Worm (Caenorhabditis elegans) whole organism, young adult: ENCODE measurements around the gene ints-6.
A peak's percentile ranks its signal among the peaks of the same experiment; 100 is the strongest.

ENCODE experiments used
- B0261.1 ChIP-seq: sonication (generic microtip); optimal IDR thresholded peaks from 2 replicates; lab custom pipeline; 2016; ENCODE audit warnings: mild to moderate bottlenecking, missing genetic modification characterization, moderate library complexity, missing compliant biosample characterization
- B0336.3 ChIP-seq: fragments of 200-800 bp; sonication (Bioruptor generic); IDR thresholded peaks from 2 replicates; pipeline ENCODE4 v1.3.6; 2022; ENCODE audit warnings: missing genetic modification characterization, missing compliant biosample characterization
- D2030.7 ChIP-seq: fragments of 200-800 bp; sonication (Bioruptor generic); IDR thresholded peaks from 2 replicates; pipeline ENCODE4 v1.3.6; 2022; ENCODE audit warnings: missing genetic modification reagents, missing genetic modification characterization, missing compliant biosample characterization
- F33H1.4 ChIP-seq: fragments of 200-800 bp; sonication (Bioruptor generic); IDR thresholded peaks from 2 replicates; pipeline ENCODE4 v1.3.6; 2022; ENCODE audit warnings: missing genetic modification reagents, missing genetic modification characterization, missing compliant biosample characterization
- F55B11.4 ChIP-seq: sonication (generic microtip); optimal IDR thresholded peaks from 2 replicates; lab custom pipeline; 2016; ENCODE audit warnings: missing compliant biosample characterization, missing genetic modification characterization, borderline replicate concordance; ENCODE audit not compliant: insufficient read depth
- T26A5.8 ChIP-seq: sonication (generic microtip); optimal IDR thresholded peaks from 2 replicates; lab custom pipeline; 2016; ENCODE audit warnings: missing genetic modification characterization, missing compliant biosample characterization
- Y53G8AR.9 ChIP-seq: fragments of 200-800 bp; sonication (Bioruptor generic); conservative IDR thresholded peaks from 2 replicates; pipeline ENCODE4 v1.3.6; 2022; ENCODE audit warnings: missing genetic modification reagents, missing genetic modification characterization, missing compliant biosample characterization
- ama-1 ChIP-seq, 3 experiments: fragments of 150-350 bp in 1 of 3; sonication (generic microtip) in 2 of 3; optimal IDR thresholded peaks; 2 replicates each; lab custom pipeline; 2014 to 2018; ENCODE audit warnings: missing biosample characterization in 2 of 3, missing genetic modification characterization in 2 of 3, missing genetic modification reagents in 2 of 3
- atf-7 ChIP-seq: sonication (generic microtip); optimal IDR thresholded peaks from 2 replicates; lab custom pipeline; 2017; ENCODE audit warnings: mild to moderate bottlenecking, missing genetic modification characterization, missing compliant biosample characterization
- attf-5 ChIP-seq: fragments of 200-800 bp; sonication (Bioruptor generic); optimal IDR thresholded peaks from 2 replicates; lab custom pipeline; 2018; ENCODE audit warnings: mild to moderate bottlenecking, missing genetic modification characterization, missing compliant biosample characterization
- bed-2 ChIP-seq: fragments of 200-800 bp; sonication (Bioruptor generic); IDR thresholded peaks from 2 replicates; pipeline ENCODE4 v1.3.6; 2022; ENCODE audit warnings: missing genetic modification reagents, missing genetic modification characterization, missing compliant biosample characterization
- cebp-1 ChIP-seq, 2 experiments: fragments of 200-800 bp in 1 of 2; sonication (Bioruptor generic) in 1 of 2; sonication (generic microtip) in 1 of 2; IDR thresholded peaks in 1 of 2; optimal IDR thresholded peaks in 1 of 2; 2 replicates each; pipeline versions ENCODE4 v1.3.6 to Lab custom; 2017 to 2022; ENCODE audit warnings: missing compliant biosample characterization in 2 of 2, missing genetic modification characterization in 2 of 2, mild to moderate bottlenecking in 1 of 2, missing genetic modification reagents in 1 of 2, moderate library complexity in 1 of 2
- ceh-27 ChIP-seq: fragments of 200-800 bp; sonication (Bioruptor generic); optimal IDR thresholded peaks from 2 replicates; lab custom pipeline; 2018; ENCODE audit warnings: mild to moderate bottlenecking, missing genetic modification characterization, moderate library complexity, missing compliant biosample characterization
- dox-1 ChIP-seq: fragments of 200-800 bp; sonication (Bioruptor generic); IDR thresholded peaks from 2 replicates; pipeline ENCODE4 v1.3.6; 2022; ENCODE audit warnings: missing genetic modification reagents, missing genetic modification characterization, missing compliant biosample characterization
- dpff-1 ChIP-seq: sonication (generic microtip); optimal IDR thresholded peaks from 2 replicates; lab custom pipeline; 2017; ENCODE audit warnings: mild to moderate bottlenecking, missing genetic modification characterization, missing compliant biosample characterization
- dpl-1 ChIP-seq: fragments of 150-350 bp; optimal IDR thresholded peaks from 2 replicates; lab custom pipeline; 2014; ENCODE audit warnings: missing biosample characterization, missing genetic modification reagents, missing genetic modification characterization
- efl-1 ChIP-seq: fragments of 150-350 bp; optimal IDR thresholded peaks from 2 replicates; lab custom pipeline; 2014; ENCODE audit warnings: missing biosample characterization, missing genetic modification reagents, missing genetic modification characterization
- him-1 ChIP-seq: sonication (generic microtip); optimal IDR thresholded peaks from 2 replicates; lab custom pipeline; 2016; ENCODE audit warnings: missing genotype, missing genetic modification reagents, missing genetic modification characterization, missing compliant biosample characterization
- hmg-1.2 ChIP-seq: fragments of 200-800 bp; sonication (Bioruptor generic); IDR thresholded peaks from 2 replicates; pipeline ENCODE4 v1.3.6; 2022; ENCODE audit warnings: missing genetic modification reagents, missing genetic modification characterization, missing compliant biosample characterization
- hmg-20 ChIP-seq: fragments of 200-800 bp; sonication (Bioruptor generic); IDR thresholded peaks from 2 replicates; pipeline ENCODE4 v1.3.6; 2022; ENCODE audit warnings: missing genetic modification reagents, missing genetic modification characterization, missing compliant biosample characterization
- lin-35 ChIP-seq, 3 experiments: fragments of 150-350 bp in 2 of 3; sonication (generic microtip) in 1 of 3; optimal IDR thresholded peaks; 2 replicates each; lab custom pipeline; 2014 to 2018; ENCODE audit warnings: missing biosample characterization in 3 of 3, missing genetic modification characterization in 3 of 3, missing genetic modification reagents in 3 of 3
- lin-54 ChIP-seq: fragments of 200-800 bp; sonication (Bioruptor generic); optimal IDR thresholded peaks from 2 replicates; lab custom pipeline; 2018; ENCODE audit warnings: mild to moderate bottlenecking, missing genetic modification characterization, missing compliant biosample characterization
- lir-1 ChIP-seq: fragments of 200-800 bp; sonication (Bioruptor generic); conservative IDR thresholded peaks from 2 replicates; pipeline ENCODE4 v1.3.6; 2022; ENCODE audit warnings: missing genetic modification reagents, missing genetic modification characterization, missing compliant biosample characterization
- madf-6 ChIP-seq: fragments of 200-800 bp; sonication (Bioruptor generic); IDR thresholded peaks from 2 replicates; pipeline ENCODE4 v1.3.6; 2022; ENCODE audit warnings: missing genetic modification reagents, missing genetic modification characterization, missing compliant biosample characterization
- madf-8 ChIP-seq: fragments of 200-800 bp; sonication (Bioruptor generic); conservative IDR thresholded peaks from 2 replicates; pipeline ENCODE4 v1.3.6; 2022; ENCODE audit warnings: missing genetic modification reagents, missing genetic modification characterization, missing compliant biosample characterization
- nfyb-1 ChIP-seq: fragments of 200-800 bp; sonication (Bioruptor generic); IDR thresholded peaks from 2 replicates; pipeline ENCODE4 v1.3.6; 2022; ENCODE audit warnings: missing genetic modification reagents, missing genetic modification characterization, missing compliant biosample characterization
- nhr-120 ChIP-seq: fragments of 200-800 bp; sonication (Bioruptor generic); IDR thresholded peaks from 2 replicates; pipeline ENCODE4 v1.3.6; 2022; ENCODE audit warnings: missing genetic modification characterization, missing compliant biosample characterization
- nhr-80 ChIP-seq: sonication (generic microtip); optimal IDR thresholded peaks from 2 replicates; lab custom pipeline; 2016; ENCODE audit warnings: missing genetic modification characterization, missing compliant biosample characterization
- pbrm-1 ChIP-seq: fragments of 200-800 bp; sonication (Bioruptor generic); IDR thresholded peaks from 2 replicates; pipeline ENCODE4 v1.3.6; 2022; ENCODE audit warnings: missing genetic modification reagents, missing genetic modification characterization, missing compliant biosample characterization
- pha-4 ChIP-seq: fragments of 150-350 bp; sonication (generic microtip); optimal IDR thresholded peaks from 2 replicates; lab custom pipeline; 2014; ENCODE audit warnings: missing biosample characterization, missing genetic modification reagents, missing genetic modification characterization
- rcor-1 ChIP-seq: fragments of 200-800 bp; sonication (Bioruptor generic); IDR thresholded peaks from 2 replicates; pipeline ENCODE4 v1.3.6; 2022; ENCODE audit warnings: missing genetic modification reagents, missing genetic modification characterization, missing compliant biosample characterization
- rec-8 ChIP-seq, 2 experiments: sonication (generic microtip); optimal IDR thresholded peaks; 2 replicates each; lab custom pipeline; 2016; ENCODE audit warnings: mild to moderate bottlenecking in 2 of 2, missing genetic modification characterization in 2 of 2, missing genetic modification reagents in 2 of 2, missing genotype in 2 of 2, missing biosample characterization in 1 of 2, missing compliant biosample characterization in 1 of 2, moderate library complexity in 1 of 2
- repo-1 ChIP-seq: sonication (generic microtip); optimal IDR thresholded peaks from 2 replicates; lab custom pipeline; 2017; ENCODE audit warnings: mild to moderate bottlenecking, missing genetic modification characterization, missing compliant biosample characterization
- rpc-1 ChIP-seq, 2 experiments: fragments of 150-350 bp in 1 of 2; sonication (generic microtip) in 1 of 2; optimal IDR thresholded peaks; 2 replicates each; lab custom pipeline; 2014 to 2018; ENCODE audit warnings: missing biosample characterization in 1 of 2, missing genetic modification characterization in 1 of 2, missing genetic modification reagents in 1 of 2, missing genotype in 1 of 2
- snpc-1.3 ChIP-seq: sonication (generic microtip); optimal IDR thresholded peaks from 2 replicates; lab custom pipeline; 2017; ENCODE audit warnings: missing genetic modification characterization, mild to moderate bottlenecking, missing compliant biosample characterization, antibody characterized with exemption, moderate library complexity, missing genotype, missing genetic modification reagents; ENCODE audit not compliant: insufficient read depth
- snpc-3.4 ChIP-seq: sonication (generic microtip); optimal IDR thresholded peaks from 2 replicates; lab custom pipeline; 2017; ENCODE audit warnings: missing genetic modification characterization, mild to moderate bottlenecking, missing compliant biosample characterization, antibody characterized with exemption, moderate library complexity, missing genotype, missing genetic modification reagents
- tbp1 ChIP-seq: fragments of 200-800 bp; sonication (Bioruptor generic); optimal IDR thresholded peaks from 2 replicates; lab custom pipeline; 2018; ENCODE audit warnings: mild to moderate bottlenecking, missing genetic modification characterization, missing compliant biosample characterization
- tlf-1 ChIP-seq: fragments of 200-800 bp; sonication (Bioruptor generic); optimal IDR thresholded peaks from 2 replicates; lab custom pipeline; 2018; ENCODE audit warnings: mild to moderate bottlenecking, missing genetic modification characterization, missing compliant biosample characterization
- unc-62 ChIP-seq: fragments of 150-350 bp; optimal IDR thresholded peaks from 2 replicates; lab custom pipeline; 2014; ENCODE audit warnings: missing biosample characterization, missing genetic modification reagents, missing genetic modification characterization
- ztf-3 ChIP-seq: fragments of 200-800 bp; sonication (Bioruptor generic); optimal IDR thresholded peaks from 2 replicates; lab custom pipeline; 2018; ENCODE audit warnings: mild to moderate bottlenecking, missing genetic modification characterization, missing compliant biosample characterization

ints-6 gene

DNA sequence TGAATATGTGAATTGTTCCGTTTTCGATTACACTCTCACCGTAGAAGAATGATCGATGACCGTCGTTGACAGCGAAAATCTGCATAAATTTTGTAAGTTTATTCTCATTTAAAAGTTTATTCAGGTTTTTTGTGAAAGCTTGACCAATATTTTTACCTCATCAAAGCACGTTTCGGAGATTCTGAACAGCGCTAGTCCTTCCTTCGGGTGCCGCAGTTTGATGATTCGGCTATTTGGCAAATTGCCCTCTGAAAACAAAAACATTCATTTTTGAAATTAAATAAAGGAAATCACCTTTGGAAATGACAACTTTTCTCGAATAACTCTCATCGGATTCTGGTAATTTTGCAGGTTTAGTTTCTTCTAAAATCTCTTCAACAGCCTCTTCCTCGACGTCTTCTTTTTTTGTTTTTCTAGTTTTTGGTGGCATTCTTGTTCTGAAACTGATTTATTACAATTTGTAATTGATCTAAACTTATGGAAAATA is 49.5 kb downstream of the ints-6 start, which contains the start of gene F21D5.6:
TSS of gene F21D5.6 (minus strand) at position 437 of the 487 bp plus-strand sequence.
- TF ChIP-seq ceh-27 (GFP tag; lab: Kevin White, UChicago) = no peak
- TF ChIP-seq dpff-1 (tag; lab: Kevin White, UChicago) = peak; percentile 47
- TF ChIP-seq rec-8 (tag; optimal IDR thresholded peaks at IDR 0.05; lab: Kevin White, UChicago) = no peak
- peak; percentile 8 for TF ChIP-seq snpc-3.4
- peak; percentile 32; the same call in 1 of the 2 replicates for TF ChIP-seq madf-6 (GFP tag; lab: Robert Waterston, UW)
- peak; percentile 57; the same call in 1 of the 2 replicates for TF ChIP-seq nfyb-1 (GFP tag; lab: Robert Waterston, UW)
- TF ChIP-seq hmg-1.2 (GFP tag; lab: Robert Waterston, UW) = no peak
- TF ChIP-seq lin-54 (GFP tag; lab: Kevin White, UChicago) = no peak
- TF ChIP-seq repo-1 (tag; lab: Kevin White, UChicago) = peak; percentile 56
- no peak for TF ChIP-seq him-1 (tag; lab: Kevin White, UChicago)
- no peak for TF ChIP-seq cebp-1 (GFP tag; IDR thresholded peaks at IDR 0.05; lab: Robert Waterston, UW)
- peak; percentile 13 for TF ChIP-seq cebp-1 (tag; optimal IDR thresholded peaks at IDR 0.05; lab: Kevin White, UChicago)
- peak in 1 of 3 experiments; percentile 48 for TF ChIP-seq lin-35 (GFP tag; optimal IDR thresholded peaks at IDR 0.05; lab: Kevin White, UChicago)
- 0 out of 2 replicates have a peak, but pooled peaks have one; percentile 24 for TF ChIP-seq B0336.3 (GFP tag; lab: Robert Waterston, UW)
- no peak for TF ChIP-seq lir-1 (GFP tag; lab: Robert Waterston, UW)

DNA sequence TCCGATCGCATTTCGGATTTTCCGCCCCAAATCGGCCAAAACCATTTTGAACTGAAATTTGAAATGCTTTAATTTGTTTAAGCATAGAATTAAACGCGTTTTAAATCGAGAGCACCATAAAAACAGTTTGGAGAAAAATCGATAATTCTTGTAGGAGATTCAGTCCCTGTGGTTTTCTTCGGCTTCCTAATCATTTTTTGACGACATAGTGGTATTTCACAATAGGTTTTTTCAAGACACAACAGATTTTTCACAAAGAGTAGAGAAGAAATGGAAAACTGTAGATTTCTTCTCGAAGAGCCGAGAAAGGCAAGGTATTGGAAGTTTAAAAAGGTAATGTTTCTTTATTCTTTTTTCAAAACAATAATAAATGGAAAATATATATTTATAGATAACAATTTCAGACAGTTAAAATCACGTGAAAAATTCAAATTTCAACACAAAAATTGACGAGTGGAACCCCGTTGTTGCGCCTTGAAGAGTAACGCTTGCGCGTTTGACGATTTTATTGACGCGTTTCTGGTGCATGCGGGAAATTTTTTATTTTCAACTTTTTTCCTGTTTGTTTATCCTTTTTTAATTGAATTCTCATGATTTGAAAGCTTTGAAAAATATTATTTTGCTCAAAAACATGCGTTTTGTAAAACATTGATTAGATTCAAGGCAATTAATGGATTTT is 52.2 kb downstream of the ints-6 start, which contains the start of gene F21D5.7:
TSS of gene F21D5.7 (minus strand) at position 51 of the 679 bp plus-strand sequence.
- TF ChIP-seq dox-1 (peak; percentile 88), T26A5.8 (tag; lab: Kevin White, UChicago) (no peak), bed-2 (GFP tag; lab: Robert Waterston, UW) (no peak), atf-7 (tag; lab: Kevin White, UChicago) (peak; percentile 28), Y53G8AR.9 (GFP tag; lab: Robert Waterston, UW) (peak; percentile 81), repo-1 (tag; lab: Kevin White, UChicago) (peak; percentile 30), ztf-3 (GFP tag; lab: Kevin White, UChicago) (no peak), ama-1 (optimal IDR thresholded peaks at IDR 0.05; lab: Kevin White, UChicago) (no peak), ama-1 (GFP tag; optimal IDR thresholded peaks at IDR 0.05; lab: Kevin White, UChicago) (no peak), F55B11.4 (tag; lab: Kevin White, UChicago) (no peak), nhr-120 (GFP tag; lab: Robert Waterston, UW) (no peak), madf-6 (GFP tag; lab: Robert Waterston, UW) (peak; percentile 69), nhr-80 (peak; percentile 67), nfyb-1 (GFP tag; lab: Robert Waterston, UW) (peak; percentile 79), unc-62 (GFP tag; lab: Kevin White, UChicago) (peak; percentile 24), D2030.7 (GFP tag; lab: Robert Waterston, UW) (peak; percentile 27; the same call in 1 of the 2 replicates), hmg-20 (GFP tag; lab: Robert Waterston, UW) (peak; percentile 29; the same call in 1 of the 2 replicates), rpc-1 (optimal IDR thresholded peaks at IDR 0.05; lab: Kevin White, UChicago) (no peak), rpc-1 (tag; optimal IDR thresholded peaks at IDR 0.05; lab: Kevin White, UChicago) (no peak), B0336.3 (GFP tag; lab: Robert Waterston, UW) (peak; percentile 71; the same call in 1 of the 2 replicates), snpc-1.3 (tag; lab: Kevin White, UChicago) (peak; percentile 34), ceh-27 (GFP tag; lab: Kevin White, UChicago) (peak; percentile 43), B0261.1 (no peak), rcor-1 (peak; percentile 27; the same call in 1 of the 2 replicates), dpl-1 (GFP tag; lab: Kevin White, UChicago) (peak; percentile 13), lin-35 (GFP tag; optimal IDR thresholded peaks at IDR 0.05; lab: Kevin White, UChicago) (peak in 1 of 3 experiments; percentile 78), tlf-1 (GFP tag; lab: Kevin White, UChicago) (peak; percentile 60), tbp1 (GFP tag; lab: Kevin White, UChicago) (peak; percentile 55), madf-8 (GFP tag; lab: Robert Waterston, UW) (peak; percentile 36), pha-4 (tag; lab: Kevin White, UChicago) (peak; percentile 25), efl-1 (GFP tag; lab: Kevin White, UChicago) (peak; percentile 37), cebp-1 (GFP tag; IDR thresholded peaks at IDR 0.05; lab: Robert Waterston, UW) (peak; percentile 22; the same call in 1 of the 2 replicates), cebp-1 (tag; optimal IDR thresholded peaks at IDR 0.05; lab: Kevin White, UChicago) (peak; percentile 93), pbrm-1 (GFP tag; lab: Robert Waterston, UW) (0 out of 2 replicates have a peak, but pooled peaks have one; percentile 64), hmg-1.2 (GFP tag; lab: Robert Waterston, UW) (peak; percentile 52), F33H1.4 (GFP tag; lab: Robert Waterston, UW) (peak; percentile 41), attf-5 (peak; percentile 90)
